Fruit fly (Drosophila melanogaster): Measurements from ENCODE around the gene CG45690.

Gene CG45690

dm6 chr2L:10614660-10615479 is 43.2 kb upstream of the CG45690 start (continued):
- TF ChIP-seq eyg (GFP tag; optimal IDR thresholded peaks at IDR 0.05) (no peak), zfh2 (GFP tag; optimal IDR thresholded peaks at IDR 0.05) (no peak), CG7963 (GFP tag; IDR thresholded peaks at IDR 0.05; ENCODE audit: partially characterized antibody) (no peak), CTCF (GFP tag; optimal IDR thresholded peaks at IDR 0.05) (peak; percentile 90), D19B (GFP tag; optimal IDR thresholded peaks at IDR 0.05) (no peak), zen2 (GFP tag; IDR thresholded peaks at IDR 0.05; ENCODE audit: partially characterized antibody) (no peak), Rx (GFP tag; IDR thresholded peaks at IDR 0.05) (peak; percentile 18; the same call in 1 of the 2 replicates), fd102C (GFP tag; optimal IDR thresholded peaks at IDR 0.05) (no peak), her (GFP tag; optimal IDR thresholded peaks at IDR 0.05) (no peak), CG10209 (GFP tag; optimal IDR thresholded peaks at IDR 0.05) (no peak), lov (optimal IDR thresholded peaks at IDR 0.05) (no peak), lov (GFP tag; IDR thresholded peaks at IDR 0.05) (0 out of 3 replicates have a peak, but pooled peaks have one; percentile 55), Gsc (GFP tag; IDR thresholded peaks at IDR 0.05) (no peak), z (GFP tag; IDR thresholded peaks at IDR 0.05) (peak; percentile 66; the same call in 2 of the 3 replicates), tna (GFP tag; IDR thresholded peaks at IDR 0.05; ENCODE audit: partially characterized antibody) (no peak), slp2 (GFP tag; optimal IDR thresholded peaks at IDR 0.05) (no peak), CG12299 (tag; optimal IDR thresholded peaks at IDR 0.05) (no peak), fd96Cb (tag; optimal IDR thresholded peaks at IDR 0.05) (no peak), B-H1 (GFP tag; IDR thresholded peaks at IDR 0.05) (no peak), CG12659 (GFP tag; optimal IDR thresholded peaks at IDR 0.05) (no peak), CG17328 (GFP tag; IDR thresholded peaks at IDR 0.05) (0 out of 2 replicates have a peak, but pooled peaks have one; percentile 41), CG7372 (GFP tag; IDR thresholded peaks at IDR 0.05) (no peak), pan (optimal IDR thresholded peaks at IDR 0.05) (no peak), pan (GFP tag; optimal IDR thresholded peaks at IDR 0.05 in 1 of 2, IDR thresholded peaks at IDR 0.05 in 1 of 2) (no peak), CG6854 (GFP tag; optimal IDR thresholded peaks at IDR 0.05) (no peak), Hr39 (optimal IDR thresholded peaks at IDR 0.05) (no peak), CG1024 (GFP tag; IDR thresholded peaks at IDR 0.05) (no peak), CG4707 (GFP tag; optimal IDR thresholded peaks at IDR 0.05) (no peak), fu2 (GFP tag; optimal IDR thresholded peaks at IDR 0.05) (no peak), abd-A (tag; optimal IDR thresholded peaks at IDR 0.05) (no peak), Nf-YC (tag; optimal IDR thresholded peaks at IDR 0.05) (no peak), ERR (GFP tag; optimal IDR thresholded peaks at IDR 0.05) (no peak), CG12942 (GFP tag; optimal IDR thresholded peaks at IDR 0.05) (no peak), ftz-f1 (GFP tag; optimal IDR thresholded peaks at IDR 0.05) (no peak), CG16813 (GFP tag; IDR thresholded peaks at IDR 0.05; ENCODE audit: partially characterized antibody) (no peak), CG11247 (GFP tag; IDR thresholded peaks at IDR 0.05) (no peak), zen (tag; optimal IDR thresholded peaks at IDR 0.05) (no peak), CG30020 (tag; optimal IDR thresholded peaks at IDR 0.05) (no peak), CG2120 (GFP tag; optimal IDR thresholded peaks at IDR 0.05) (no peak), CG4617 (GFP tag; optimal IDR thresholded peaks at IDR 0.05; ENCODE audit: borderline replicate concordance) (no peak), CG7928 (GFP tag; optimal IDR thresholded peaks at IDR 0.05) (no peak), jumu (GFP tag; optimal IDR thresholded peaks at IDR 0.05) (no peak), HmgD (GFP tag; optimal IDR thresholded peaks at IDR 0.05) (no peak), Lpt (GFP tag; optimal IDR thresholded peaks at IDR 0.05) (no peak), croc (GFP tag; conservative IDR thresholded peaks at IDR 0.05) (peak; percentile 14; the same call in 1 of the 3 replicates), chif (GFP tag; optimal IDR thresholded peaks at IDR 0.05) (no peak), Optix (GFP tag; IDR thresholded peaks at IDR 0.05) (no peak), CG9817 (tag; optimal IDR thresholded peaks at IDR 0.05) (no peak), CG10462 (GFP tag; optimal IDR thresholded peaks at IDR 0.05) (no peak), Hmx (GFP tag; optimal IDR thresholded peaks at IDR 0.05) (no peak), Ets65A (GFP tag) (no peak), CG3163 (GFP tag; optimal IDR thresholded peaks at IDR 0.05) (peak; percentile 8)

All from whole organism, embryonic.